Worm (Caenorhabditis elegans) whole organism, L2 larva: Measurements from ENCODE around the gene Y116A8C.23.

ENCODE experiments used
- nhr-6 ChIP-seq: fragments of 150-350 bp; optimal IDR thresholded peaks from 2 replicates; lab custom pipeline; 2014; ENCODE audit warnings: missing biosample characterization, missing genetic modification characterization
- ztf-11 ChIP-seq: sonication (generic microtip); optimal IDR thresholded peaks from 2 replicates; lab custom pipeline; 2017; ENCODE audit warnings: missing biosample characterization, missing genetic modification characterization

DNA sequence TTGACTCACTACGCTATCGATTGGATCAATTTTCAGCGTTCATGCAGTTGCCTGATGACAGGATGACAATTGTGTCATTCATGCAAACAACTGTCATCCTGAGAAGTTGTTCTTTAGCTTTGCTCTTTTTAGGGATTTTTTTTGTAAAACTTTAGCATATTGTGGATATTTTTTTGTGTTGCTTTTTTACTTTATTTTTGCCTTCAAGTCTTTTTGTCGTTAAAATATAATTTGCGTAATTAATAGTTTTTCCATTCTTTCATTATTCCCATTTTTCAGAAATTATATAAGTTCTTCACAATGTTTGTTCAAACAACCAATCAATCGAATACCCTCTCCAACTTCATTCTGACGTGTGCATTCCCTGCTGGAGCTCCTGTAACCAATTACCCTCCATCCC lies 12.7 kb upstream of the Y116A8C.23 start, which contains the start of gene Y116A8C.20:
- TF ChIP-seq ztf-11 (no peak), nhr-6 (tag; lab: Kevin White, UChicago) (no peak)
